Fruit fly (Drosophila melanogaster): Measurements from ENCODE around the gene CG43390.

DNA sequence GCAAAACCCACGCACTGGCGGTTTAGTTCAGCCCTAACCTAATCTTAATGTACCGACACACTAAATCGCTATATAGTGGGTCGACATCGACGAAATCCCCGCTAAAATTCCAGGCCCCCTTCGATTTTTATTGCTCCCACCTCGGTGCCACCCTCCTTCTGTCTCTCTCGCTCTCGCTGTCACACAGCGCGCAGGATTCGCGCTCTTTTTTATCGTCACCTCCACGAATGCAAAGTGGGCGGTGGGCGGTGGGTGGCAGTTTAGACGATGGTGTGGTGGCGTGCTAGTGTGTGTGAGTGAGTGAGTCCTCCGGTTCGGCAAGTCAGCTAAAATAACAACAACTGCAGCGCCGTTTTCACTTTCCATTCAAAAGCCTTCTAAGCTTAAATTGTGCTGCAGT lies 22.3 kb upstream of the CG43390 start:
- no peak for TF ChIP-seq jim (GFP tag; optimal IDR thresholded peaks at IDR 0.05)
- TF ChIP-seq lola (GFP tag; optimal IDR thresholded peaks at IDR 0.05) = no peak
- TF ChIP-seq Abd-B (GFP tag; optimal IDR thresholded peaks at IDR 0.05) = no peak
- TF ChIP-seq CrebA (GFP tag; optimal IDR thresholded peaks at IDR 0.05; ENCODE audit: borderline replicate concordance) = no peak
- no peak for TF ChIP-seq pan (optimal IDR thresholded peaks at IDR 0.05)
